Fruit fly (Drosophila melanogaster): ENCODE results near the gene ema.

Gene ema

dm6 chr3R:16432665-16433065, 8.8 kb downstream of the ema start, which contains the start of gene Fntb (continued):
- TF ChIP-seq CG7963 (GFP tag; IDR thresholded peaks at IDR 0.05; ENCODE audit: partially characterized antibody) (no peak), peb (GFP tag; IDR thresholded peaks at IDR 0.05) (peak; percentile 7; the same call in 1 of the 2 replicates), Camta (GFP tag; optimal IDR thresholded peaks at IDR 0.05) (peak; percentile 14), Dref (GFP tag; IDR thresholded peaks at IDR 0.05) (no peak), CG4360 (GFP tag; IDR thresholded peaks at IDR 0.05) (no peak), dimm (GFP tag; IDR thresholded peaks at IDR 0.05) (no peak), CG8388 (GFP tag; optimal IDR thresholded peaks at IDR 0.05) (peak; percentile 58), HLH3B (GFP tag; IDR thresholded peaks at IDR 0.05) (0 out of 2 replicates have a peak, but pooled peaks have one; percentile 44), chm (GFP tag; IDR thresholded peaks at IDR 0.05) (no peak), luna (GFP tag; optimal IDR thresholded peaks at IDR 0.05) (no peak), salm (tag; optimal IDR thresholded peaks at IDR 0.05) (peak; percentile 47), CG3065 (GFP tag; optimal IDR thresholded peaks at IDR 0.05) (peak; percentile 2), CG9797 (GFP tag; optimal IDR thresholded peaks at IDR 0.05) (no peak), oc (tag; optimal IDR thresholded peaks at IDR 0.05) (no peak), CG6175 (GFP tag; IDR thresholded peaks at IDR 0.05) (no peak; the same call in 2 of the 3 replicates), CG4820 (GFP tag; optimal IDR thresholded peaks at IDR 0.05) (peak; percentile 64), Hmx (GFP tag; optimal IDR thresholded peaks at IDR 0.05) (peak; percentile 19), GATAe (GFP tag; conservative IDR thresholded peaks at IDR 0.05) (no peak), unpg (GFP tag; optimal IDR thresholded peaks at IDR 0.05) (peak; percentile 83), Eip74EF (GFP tag; optimal IDR thresholded peaks at IDR 0.05) (no peak), Hey (tag; optimal IDR thresholded peaks at IDR 0.05) (no peak), yki (optimal IDR thresholded peaks at IDR 0.05) (no peak), CG4424 (GFP tag; optimal IDR thresholded peaks at IDR 0.05) (peak; percentile 68), CG13424 (tag; optimal IDR thresholded peaks at IDR 0.05) (peak; percentile 83), H2.0 (GFP tag; IDR thresholded peaks at IDR 0.05) (peak; percentile 39), lola (GFP tag; optimal IDR thresholded peaks at IDR 0.05) (peak in 1 of 3 experiments; percentile 60), Mad (GFP tag; optimal IDR thresholded peaks at IDR 0.05) (peak; percentile 37), CG1832 (GFP tag; optimal IDR thresholded peaks at IDR 0.05) (no peak), CG12155 (GFP tag; optimal IDR thresholded peaks at IDR 0.05) (peak; percentile 62), CG2129 (GFP tag; IDR thresholded peaks at IDR 0.05; ENCODE audit: partially characterized antibody) (no peak), CG10959 (GFP tag; IDR thresholded peaks at IDR 0.05) (no peak), CG3281 (GFP tag; optimal IDR thresholded peaks at IDR 0.05) (peak; percentile 64), CG10267 (tag; optimal IDR thresholded peaks at IDR 0.05) (peak; percentile 92), Ada2b (GFP tag; IDR thresholded peaks at IDR 0.05) (0 out of 2 replicates have a peak, but pooled peaks have one; percentile 20), CG13296 (GFP tag; optimal IDR thresholded peaks at IDR 0.05) (peak; percentile 69), CG13123 (GFP tag; optimal IDR thresholded peaks at IDR 0.05) (no peak), CG6791 (GFP tag; IDR thresholded peaks at IDR 0.05; ENCODE audit: partially characterized antibody) (no peak), Hr39 (optimal IDR thresholded peaks at IDR 0.05) (no peak), repo (GFP tag; optimal IDR thresholded peaks at IDR 0.05) (no peak), onecut (GFP tag; IDR thresholded peaks at IDR 0.05) (no peak), Bdp1 (GFP tag; optimal IDR thresholded peaks at IDR 0.05) (no peak), CG6854 (GFP tag; optimal IDR thresholded peaks at IDR 0.05) (no peak), her (GFP tag; optimal IDR thresholded peaks at IDR 0.05) (no peak), Adf1 (GFP tag; IDR thresholded peaks at IDR 0.05) (no peak), slou (GFP tag; optimal IDR thresholded peaks at IDR 0.05) (peak; percentile 12), CG13894 (tag; optimal IDR thresholded peaks at IDR 0.05) (no peak), CG4854 (GFP tag; optimal IDR thresholded peaks at IDR 0.05) (no peak), Lim3 (GFP tag; IDR thresholded peaks at IDR 0.05) (no peak), Ets65A (GFP tag) (peak; percentile 95), CG10979 (tag; optimal IDR thresholded peaks at IDR 0.05) (peak; percentile 72), CG1233 (GFP tag; optimal IDR thresholded peaks at IDR 0.05) (peak; percentile 70), sug (tag; optimal IDR thresholded peaks at IDR 0.05) (peak; percentile 71)
